Fruit fly (Drosophila melanogaster) whole organism, wandering third instar larva: ENCODE results near the gene mthl9.

Experiments
- CrebA ChIP-seq: fragments of 200-800 bp; sonication (Bioruptor generic); optimal IDR thresholded peaks from 2 replicates; lab custom pipeline; 2016; ENCODE audit warnings: missing biosample characterization, mild to moderate bottlenecking, missing genetic modification characterization, borderline replicate concordance
- Dfd ChIP-seq: fragments of >200 bp; optimal IDR thresholded peaks from 2 replicates; lab custom pipeline; 2017; ENCODE audit warnings: missing biosample characterization, missing genetic modification characterization
- Dif ChIP-seq: fragments of 200-275, 200-300 bp; sonication (Bioruptor generic); optimal IDR thresholded peaks from 2 replicates; lab custom pipeline; 2018; ENCODE audit warnings: missing biosample characterization, missing genetic modification characterization; ENCODE audit not compliant: partially characterized antibody
- Hnf4 ChIP-seq: fragments of 200-800 bp; sonication (Bioruptor generic); optimal IDR thresholded peaks from 2 replicates; lab custom pipeline; 2016; ENCODE audit warnings: missing biosample characterization, mild to moderate bottlenecking, missing genetic modification characterization
- Hr83 ChIP-seq: fragments of 200-300 bp; sonication (Bioruptor generic); optimal IDR thresholded peaks from 2 replicates; lab custom pipeline; 2016; ENCODE audit warnings: missing biosample characterization, mild to moderate bottlenecking, missing genetic modification characterization, moderate library complexity; ENCODE audit not compliant: poor library complexity, severe bottlenecking
- Mio ChIP-seq: sonication (Bioruptor generic); optimal IDR thresholded peaks from 2 replicates; lab custom pipeline; 2016; ENCODE audit warnings: missing biosample characterization, missing genetic modification characterization
- Rel ChIP-seq, 2 experiments: fragments of 200-800 bp; sonication (Bioruptor generic) in 1 of 2; optimal IDR thresholded peaks; 2 replicates in 1 of 2; 3 replicates in 1 of 2; lab custom pipeline; 2016 to 2019; ENCODE audit warnings: mild to moderate bottlenecking in 2 of 2, missing biosample characterization in 2 of 2, missing genetic modification characterization in 2 of 2, moderate library complexity in 1 of 2
- brk ChIP-seq: fragments of 200-800 bp; sonication (Bioruptor generic); optimal IDR thresholded peaks from 2 replicates; lab custom pipeline; 2016; ENCODE audit warnings: missing biosample characterization, mild to moderate bottlenecking, missing genetic modification characterization
- dmrt93B ChIP-seq: fragments of 200-800 bp; sonication (Bioruptor generic); optimal IDR thresholded peaks from 2 replicates; lab custom pipeline; 2018; ENCODE audit warnings: missing biosample characterization, mild to moderate bottlenecking, missing genetic modification characterization
- ey ChIP-seq: fragments of 200-800 bp; sonication (Bioruptor generic); optimal IDR thresholded peaks from 2 replicates; lab custom pipeline; 2016; ENCODE audit warnings: missing biosample characterization, missing genetic modification characterization
- foxo ChIP-seq, 2 experiments: fragments of 200-800 bp; sonication (Bioruptor generic); optimal IDR thresholded peaks; 2 replicates in 1 of 2; 3 replicates in 1 of 2; lab custom pipeline; 2016 to 2017; ENCODE audit warnings: missing biosample characterization in 2 of 2, missing genetic modification characterization in 2 of 2
- jim ChIP-seq: fragments of 175-275, 200-325 bp; sonication (Bioruptor generic); optimal IDR thresholded peaks from 2 replicates; lab custom pipeline; 2016; ENCODE audit warnings: missing biosample characterization, mild to moderate bottlenecking, missing genetic modification characterization
- lola ChIP-seq: fragments of >200 bp; optimal IDR thresholded peaks from 2 replicates; lab custom pipeline; 2017; ENCODE audit warnings: missing biosample characterization, missing genetic modification characterization
- psq ChIP-seq: fragments of 200-800 bp; sonication (Bioruptor generic); optimal IDR thresholded peaks from 3 replicates; lab custom pipeline; 2017; ENCODE audit warnings: missing biosample characterization, mild to moderate bottlenecking, missing genetic modification characterization, moderate library complexity
- rgr ChIP-seq: fragments of 200-800 bp; sonication (Bioruptor generic); optimal IDR thresholded peaks from 3 replicates; lab custom pipeline; 2016; ENCODE audit warnings: missing biosample characterization, mild to moderate bottlenecking, missing genetic modification characterization
- tai ChIP-seq: sonication (Bioruptor generic); optimal IDR thresholded peaks from 2 replicates; lab custom pipeline; 2016; ENCODE audit warnings: missing biosample characterization, missing genetic modification characterization
- usp ChIP-seq: fragments of >200 bp; optimal IDR thresholded peaks from 2 replicates; lab custom pipeline; 2017; ENCODE audit warnings: missing biosample characterization, missing genetic modification characterization
- woc ChIP-seq: sonication (Bioruptor generic); optimal IDR thresholded peaks from 2 replicates; lab custom pipeline; 2016; ENCODE audit warnings: missing biosample characterization, mild to moderate bottlenecking, missing genetic modification characterization

Gene mthl9

dm6 chr3L:284253-284652, 47.9 kb downstream of the mthl9 start:
- TF ChIP-seq Hr83 (no peak), jim (no peak), Rel (GFP tag; optimal IDR thresholded peaks at IDR 0.05; lab: Kevin White, UChicago) (no peak), Rel (tag; optimal IDR thresholded peaks at IDR 0.05; lab: Kevin White, UChicago) (no peak), brk (GFP tag; lab: Kevin White, UChicago) (no peak), CrebA (GFP tag; lab: Kevin White, UChicago) (no peak), rgr (GFP tag; lab: Kevin White, UChicago) (no peak), woc (GFP tag; lab: Kevin White, UChicago) (no peak), foxo (GFP tag; optimal IDR thresholded peaks at IDR 0.05; lab: Kevin White, UChicago) (no peak), Mio (GFP tag; lab: Kevin White, UChicago) (no peak), Dfd (GFP tag; lab: Kevin White, UChicago) (no peak), usp (no peak), dmrt93B (GFP tag; lab: Kevin White, UChicago) (no peak), Hnf4 (no peak), Dif (GFP tag; lab: Kevin White, UChicago) (no peak), lola (GFP tag; lab: Kevin White, UChicago) (no peak), ey (GFP tag; lab: Kevin White, UChicago) (no peak), tai (GFP tag; lab: Kevin White, UChicago) (no peak)
- TF ChIP-seq, all 38 proteins: peak for 0

- TF ChIP-seq Dif (GFP tag; lab: Kevin White, UChicago) (peak; percentile 16), Hr83 (no peak), psq (peak; percentile 90), ey (GFP tag; lab: Kevin White, UChicago) (no peak)
Observed at dm6 chr3L:282276-282675, 49.8 kb downstream of the mthl9 start.
